Worm (Caenorhabditis elegans) whole organism, L1 larva: ENCODE results near the gene bre-2.

ENCODE experiments used
- C34B4.2 ChIP-seq: sonication (generic microtip); optimal IDR thresholded peaks from 2 replicates; lab custom pipeline; 2017; ENCODE audit warnings: mild to moderate bottlenecking, missing genetic modification characterization, missing compliant biosample characterization
- fos-1 ChIP-seq: fragments of 150-350 bp; optimal IDR thresholded peaks from 2 replicates; lab custom pipeline; 2014; ENCODE audit warnings: missing biosample characterization, missing genetic modification characterization
- hpl-2 ChIP-seq: fragments of 150-350 bp; optimal IDR thresholded peaks from 2 replicates; lab custom pipeline; 2014; ENCODE audit warnings: missing biosample characterization, missing genetic modification reagents, missing genetic modification characterization
- nhr-11 ChIP-seq: fragments of 150-350 bp; optimal IDR thresholded peaks from 2 replicates; lab custom pipeline; 2014; ENCODE audit warnings: missing biosample characterization, missing genetic modification characterization
- nhr-237 ChIP-seq: fragments of 150-350 bp; optimal IDR thresholded peaks from 2 replicates; lab custom pipeline; 2014; ENCODE audit warnings: missing biosample characterization, missing genetic modification characterization

DNA sequence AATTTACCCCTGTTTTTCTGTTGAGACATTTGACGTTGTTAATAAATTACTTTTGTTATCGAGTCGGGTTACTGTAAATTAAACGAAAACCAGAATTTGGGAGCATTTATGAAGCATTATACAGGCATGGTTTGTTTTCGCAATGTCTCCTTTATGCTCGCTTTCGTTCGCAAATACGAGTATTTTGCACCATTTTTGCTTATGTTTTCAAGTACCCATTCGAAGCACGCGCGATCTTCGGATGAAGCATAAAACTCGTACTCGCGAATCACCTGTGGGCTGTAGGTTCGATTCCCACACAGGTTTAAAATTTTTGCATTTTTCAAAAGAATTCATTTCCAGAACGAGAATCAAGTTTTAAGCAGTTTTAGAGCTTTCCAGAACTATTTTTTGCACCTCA lies 25.5 kb upstream of the bre-2 start:
- TF ChIP-seq nhr-237, result no peak
- TF ChIP-seq C34B4.2 (tag; lab: Kevin White, UChicago), result no peak
- no peak for TF ChIP-seq fos-1 (tag; lab: Kevin White, UChicago)
- no peak for TF ChIP-seq hpl-2 (GFP tag; lab: Kevin White, UChicago)
- TF ChIP-seq nhr-11, result no peak
